Worm (Caenorhabditis elegans) whole organism, L1 larva: ENCODE data around the gene ent-1.

Experiments
- aly-2 ChIP-seq: fragments of 150-350 bp; optimal IDR thresholded peaks from 2 replicates; lab custom pipeline; 2014; ENCODE audit warnings: missing biosample characterization, missing genetic modification characterization
- ama-1 ChIP-seq: fragments of 150-350 bp; optimal IDR thresholded peaks from 2 replicates; lab custom pipeline; 2014
- lir-3 ChIP-seq: sonication (generic microtip); optimal IDR thresholded peaks from 2 replicates; lab custom pipeline; 2016; ENCODE audit warnings: mild to moderate bottlenecking, missing genetic modification characterization, moderate library complexity, missing compliant biosample characterization; ENCODE audit not compliant: poor library complexity
- mdl-1 ChIP-seq, 2 experiments: fragments of 150-350 bp; optimal IDR thresholded peaks; 2 replicates each; lab custom pipeline; 2014 to 2017; ENCODE audit warnings: missing biosample characterization in 2 of 2, missing genetic modification characterization in 2 of 2, inconsistent platforms in 1 of 2
- nhr-12 ChIP-seq: sonication (generic microtip); optimal IDR thresholded peaks from 2 replicates; lab custom pipeline; 2017; ENCODE audit warnings: missing biosample characterization, missing genetic modification characterization
- nhr-77 ChIP-seq: fragments of 150-350 bp; optimal IDR thresholded peaks from 2 replicates; lab custom pipeline; 2014; ENCODE audit warnings: missing biosample characterization, missing genetic modification characterization
- sox-4 ChIP-seq: sonication (generic microtip); optimal IDR thresholded peaks from 2 replicates; lab custom pipeline; 2016; ENCODE audit warnings: missing genetic modification characterization, missing compliant biosample characterization
- sup-37 ChIP-seq: fragments of 200-800 bp; sonication (Bioruptor generic); optimal IDR thresholded peaks from 2 replicates; lab custom pipeline; 2018; ENCODE audit warnings: mild to moderate bottlenecking, missing genetic modification characterization, missing compliant biosample characterization

DNA sequence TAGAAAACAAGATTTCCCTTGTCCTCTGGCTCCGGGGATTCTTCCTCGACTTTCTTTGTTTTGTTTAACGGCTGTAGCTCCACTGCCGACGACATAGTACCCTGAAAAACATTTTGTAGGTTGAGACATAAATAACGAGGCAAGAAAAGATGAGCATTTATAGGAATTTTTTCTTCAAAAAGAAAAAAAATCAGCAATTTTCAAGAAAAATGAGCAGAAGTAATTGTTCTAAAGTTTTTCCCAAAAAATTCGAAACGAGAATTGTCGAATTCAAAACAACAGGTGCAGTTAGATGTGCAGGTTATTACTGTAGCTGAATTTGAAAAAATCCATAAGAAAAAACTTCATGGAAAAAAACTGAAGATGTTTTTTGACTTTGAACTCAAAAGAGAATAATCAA is at the start of gene ent-1:
- no peak for TF ChIP-seq sup-37
- TF ChIP-seq mdl-1 (tag; optimal IDR thresholded peaks at IDR 0.05; lab: Kevin White, UChicago): no peak
- no peak for TF ChIP-seq aly-2
- no peak for TF ChIP-seq sox-4
- TF ChIP-seq nhr-12: no peak
- TF ChIP-seq nhr-77: no peak
- no peak for TF ChIP-seq ama-1 (lab: Kevin White, UChicago)
- no peak for TF ChIP-seq lir-3 (tag; lab: Kevin White, UChicago)
